Fruit fly (Drosophila melanogaster): ENCODE measurements around the gene CG9095.

CG9095 gene

dm6 chrX:15138994-15139863 lies 23.8 kb downstream of the CG9095 start, which contains the start of gene RpL37-1 (continued):
- TF ChIP-seq nmo (GFP tag; optimal IDR thresholded peaks at IDR 0.05) (peak; percentile 74), luna (GFP tag; optimal IDR thresholded peaks at IDR 0.05) (peak; percentile 41), CG15269 (tag; optimal IDR thresholded peaks at IDR 0.05) (peak; percentile 51), lov (optimal IDR thresholded peaks at IDR 0.05) (no peak), lov (GFP tag; IDR thresholded peaks at IDR 0.05) (peak; percentile 83), CoRest (tag; optimal IDR thresholded peaks at IDR 0.05) (peak; percentile 51), pan (optimal IDR thresholded peaks at IDR 0.05) (no peak), pan (GFP tag; optimal IDR thresholded peaks at IDR 0.05 in 1 of 2, IDR thresholded peaks at IDR 0.05 in 1 of 2) (peak in 1 of 2 experiments; percentile 58), chif (GFP tag; optimal IDR thresholded peaks at IDR 0.05) (peak; percentile 14 to 44), CG6689 (GFP tag; IDR thresholded peaks at IDR 0.05) (no peak), CG7839 (tag; optimal IDR thresholded peaks at IDR 0.05) (peak; percentile 54), grn (GFP tag; optimal IDR thresholded peaks at IDR 0.05) (no peak), TFAM (GFP tag; optimal IDR thresholded peaks at IDR 0.05) (no peak), wor (GFP tag; IDR thresholded peaks at IDR 0.05) (no peak), Ets97D (GFP tag; optimal IDR thresholded peaks at IDR 0.05) (peak; percentile 99), kni (GFP tag; optimal IDR thresholded peaks at IDR 0.05) (peak; percentile 51), shn (GFP tag; optimal IDR thresholded peaks at IDR 0.05) (peak; percentile 57), maf-S (GFP tag; optimal IDR thresholded peaks at IDR 0.05) (peak; percentile 64), fru (optimal IDR thresholded peaks at IDR 0.05) (no peak), CHES-1-like (GFP tag; optimal IDR thresholded peaks at IDR 0.05) (peak; percentile 68), CG30431 (GFP tag; optimal IDR thresholded peaks at IDR 0.05) (peak; percentile 40), CG6254 (GFP tag; optimal IDR thresholded peaks at IDR 0.05) (no peak), lola (GFP tag; optimal IDR thresholded peaks at IDR 0.05) (peak in 1 of 3 experiments; percentile 41), dm (GFP tag; optimal IDR thresholded peaks at IDR 0.05) (peak; percentile 95), CG42726 (GFP tag; IDR thresholded peaks at IDR 0.05; ENCODE audit: partially characterized antibody) (peak; percentile 67), gfzf (GFP tag; optimal IDR thresholded peaks at IDR 0.05) (peak; percentile 76), Sry-β (GFP tag; optimal IDR thresholded peaks at IDR 0.05) (peak; percentile 18), CG15073 (GFP tag; optimal IDR thresholded peaks at IDR 0.05) (no peak), Doc2 (GFP tag; IDR thresholded peaks at IDR 0.05) (no peak), Antp (GFP tag; optimal IDR thresholded peaks at IDR 0.05) (peak; percentile 64), pb (GFP tag; optimal IDR thresholded peaks at IDR 0.05) (peak; percentile 63), Atf6 (GFP tag; IDR thresholded peaks at IDR 0.05) (peak; percentile 68), Hand (GFP tag; optimal IDR thresholded peaks at IDR 0.05) (peak; percentile 37), nau (GFP tag; optimal IDR thresholded peaks at IDR 0.05) (peak; percentile 59), Asciz (GFP tag; optimal IDR thresholded peaks at IDR 0.05) (peak; percentile 40), run (tag; optimal IDR thresholded peaks at IDR 0.05) (no peak), CG33213 (GFP tag; optimal IDR thresholded peaks at IDR 0.05) (peak; percentile 83), trh (GFP tag; optimal IDR thresholded peaks at IDR 0.05) (peak; percentile 23), nerfin-2 (GFP tag; IDR thresholded peaks at IDR 0.05; ENCODE audit: partially characterized antibody) (peak; percentile 39; the same call in 1 of the 2 replicates), CG10321 (GFP tag; IDR thresholded peaks at IDR 0.05) (0 out of 2 replicates have a peak, but pooled peaks have one; percentile 16), tna (GFP tag; IDR thresholded peaks at IDR 0.05; ENCODE audit: partially characterized antibody) (no peak), crc (GFP tag; optimal IDR thresholded peaks at IDR 0.05) (peak; percentile 39), abd-A (tag; optimal IDR thresholded peaks at IDR 0.05) (no peak), CG13296 (GFP tag; optimal IDR thresholded peaks at IDR 0.05) (peak; percentile 67), sug (tag; optimal IDR thresholded peaks at IDR 0.05) (peak; percentile 54), CG6813 (GFP tag; optimal IDR thresholded peaks at IDR 0.05) (peak; percentile 67), CG4404 (GFP tag; IDR thresholded peaks at IDR 0.05) (no peak), unc-4 (GFP tag; IDR thresholded peaks at IDR 0.05; ENCODE audit: partially characterized antibody) (peak; percentile 69), CG10565 (GFP tag; optimal IDR thresholded peaks at IDR 0.05) (peak; percentile 6)
